Worm (Caenorhabditis elegans) whole organism, young adult: ENCODE results near the gene gck-1.

Source experiments
- C06A6.2 ChIP-seq: fragments of 200-800 bp; sonication (Bioruptor generic); conservative IDR thresholded peaks from 2 replicates; pipeline ENCODE4 v1.3.6; 2022; ENCODE audit warnings: missing genetic modification characterization, missing compliant biosample characterization
- C17E4.6 ChIP-seq: fragments of 200-800 bp; sonication (Bioruptor generic); IDR thresholded peaks from 2 replicates; pipeline ENCODE4 v1.3.6; 2022; ENCODE audit warnings: missing genetic modification reagents, missing genetic modification characterization, missing compliant biosample characterization
- D2030.7 ChIP-seq: fragments of 200-800 bp; sonication (Bioruptor generic); IDR thresholded peaks from 2 replicates; pipeline ENCODE4 v1.3.6; 2022; ENCODE audit warnings: missing genetic modification reagents, missing genetic modification characterization, missing compliant biosample characterization
- F37B4.10 ChIP-seq: fragments of 200-800 bp; sonication (Bioruptor generic); IDR thresholded peaks from 2 replicates; pipeline ENCODE4 v1.3.6; 2022; ENCODE audit warnings: missing genetic modification characterization, missing compliant biosample characterization
- F49E8.2 ChIP-seq: sonication (generic microtip); optimal IDR thresholded peaks from 3 replicates; lab custom pipeline; 2017; ENCODE audit warnings: missing genetic modification characterization, mild to moderate bottlenecking, missing compliant biosample characterization, antibody characterized with exemption, moderate library complexity; ENCODE audit not compliant: insufficient read depth
- Y67H2A.10 ChIP-seq: fragments of 200-800 bp; sonication (Bioruptor generic); conservative IDR thresholded peaks from 2 replicates; pipeline ENCODE4 v1.3.6; 2022; ENCODE audit warnings: missing genetic modification reagents, missing genetic modification characterization, missing compliant biosample characterization
- ama-1 ChIP-seq, 3 experiments: fragments of 150-350 bp in 1 of 3; sonication (generic microtip) in 2 of 3; optimal IDR thresholded peaks; 2 replicates each; lab custom pipeline; 2014 to 2018; ENCODE audit warnings: missing biosample characterization in 2 of 3, missing genetic modification characterization in 2 of 3, missing genetic modification reagents in 2 of 3
- athp-1 ChIP-seq: sonication (generic microtip); optimal IDR thresholded peaks from 2 replicates; lab custom pipeline; 2017; ENCODE audit warnings: mild to moderate bottlenecking, missing genetic modification characterization, missing compliant biosample characterization
- attf-3 ChIP-seq: fragments of 200-800 bp; sonication (Bioruptor generic); conservative IDR thresholded peaks from 2 replicates; pipeline ENCODE4 v1.3.6; 2022; ENCODE audit warnings: missing genetic modification reagents, missing genetic modification characterization, missing compliant biosample characterization
- attf-5 ChIP-seq: fragments of 200-800 bp; sonication (Bioruptor generic); optimal IDR thresholded peaks from 2 replicates; lab custom pipeline; 2018; ENCODE audit warnings: mild to moderate bottlenecking, missing genetic modification characterization, missing compliant biosample characterization
- attf-6 ChIP-seq: fragments of 200-800 bp; sonication (Bioruptor generic); IDR thresholded peaks from 2 replicates; pipeline ENCODE4 v1.3.6; 2022; ENCODE audit warnings: missing genetic modification reagents, missing genetic modification characterization, missing compliant biosample characterization
- cebp-1 ChIP-seq, 2 experiments: fragments of 200-800 bp in 1 of 2; sonication (Bioruptor generic) in 1 of 2; sonication (generic microtip) in 1 of 2; IDR thresholded peaks in 1 of 2; optimal IDR thresholded peaks in 1 of 2; 2 replicates each; pipeline versions ENCODE4 v1.3.6 to Lab custom; 2017 to 2022; ENCODE audit warnings: missing compliant biosample characterization in 2 of 2, missing genetic modification characterization in 2 of 2, mild to moderate bottlenecking in 1 of 2, missing genetic modification reagents in 1 of 2, moderate library complexity in 1 of 2
- cebp-2 ChIP-seq: fragments of 200-800 bp; sonication (Bioruptor generic); IDR thresholded peaks from 2 replicates; pipeline ENCODE4 v1.3.6; 2022; ENCODE audit warnings: missing genetic modification characterization, missing compliant biosample characterization
- ceh-40 ChIP-seq: fragments of 200-800 bp; sonication (Bioruptor generic); IDR thresholded peaks from 2 replicates; pipeline ENCODE4 v1.3.6; 2022; ENCODE audit warnings: missing genetic modification characterization, missing compliant biosample characterization
- ceh-91 ChIP-seq: fragments of 200-800 bp; sonication (Bioruptor generic); IDR thresholded peaks from 2 replicates; pipeline ENCODE4 v1.3.6; 2022; ENCODE audit warnings: missing genetic modification reagents, missing genetic modification characterization, missing compliant biosample characterization
- die-1 ChIP-seq: sonication (generic microtip); optimal IDR thresholded peaks from 2 replicates; lab custom pipeline; 2016; ENCODE audit warnings: missing genotype, mild to moderate bottlenecking, missing genetic modification characterization, missing compliant biosample characterization
- dpl-1 ChIP-seq: fragments of 150-350 bp; optimal IDR thresholded peaks from 2 replicates; lab custom pipeline; 2014; ENCODE audit warnings: missing biosample characterization, missing genetic modification reagents, missing genetic modification characterization
- egrh-3 ChIP-seq: fragments of 200-800 bp; sonication (Bioruptor generic); IDR thresholded peaks from 2 replicates; pipeline ENCODE4 v1.3.6; 2022; ENCODE audit warnings: missing genetic modification reagents, missing genetic modification characterization, missing compliant biosample characterization
- ets-4 ChIP-seq: fragments of 200-800 bp; sonication (Bioruptor generic); optimal IDR thresholded peaks from 2 replicates; lab custom pipeline; 2018; ENCODE audit warnings: mild to moderate bottlenecking, missing genetic modification characterization, missing compliant biosample characterization
- hmg-20 ChIP-seq: fragments of 200-800 bp; sonication (Bioruptor generic); IDR thresholded peaks from 2 replicates; pipeline ENCODE4 v1.3.6; 2022; ENCODE audit warnings: missing genetic modification reagents, missing genetic modification characterization, missing compliant biosample characterization
- lag-1 ChIP-seq: fragments of 200-800 bp; sonication (Bioruptor generic); IDR thresholded peaks from 2 replicates; pipeline ENCODE4 v1.3.6; 2022; ENCODE audit warnings: missing genetic modification reagents, missing genetic modification characterization, missing compliant biosample characterization
- let-526 ChIP-seq: fragments of 200-800 bp; sonication (Bioruptor generic); IDR thresholded peaks from 2 replicates; pipeline ENCODE4 v1.3.6; 2022; ENCODE audit warnings: missing genetic modification reagents, missing genetic modification characterization, missing compliant biosample characterization
- let-607 ChIP-seq, 2 experiments: fragments of 200-800 bp in 1 of 2; sonication (Bioruptor generic) in 1 of 2; sonication (generic microtip) in 1 of 2; optimal IDR thresholded peaks; 2 replicates each; lab custom pipeline; 2016 to 2018; ENCODE audit warnings: mild to moderate bottlenecking in 2 of 2, missing compliant biosample characterization in 2 of 2, missing genetic modification characterization in 2 of 2, moderate library complexity in 2 of 2, missing genotype in 1 of 2
- lin-26 ChIP-seq: fragments of 200-800 bp; sonication (Bioruptor generic); IDR thresholded peaks from 2 replicates; pipeline ENCODE4 v1.3.6; 2022; ENCODE audit warnings: missing genetic modification reagents, missing genetic modification characterization, missing compliant biosample characterization
- lin-40 ChIP-seq: sonication (generic microtip); optimal IDR thresholded peaks from 2 replicates; lab custom pipeline; 2016; ENCODE audit warnings: missing genetic modification characterization, mild to moderate bottlenecking, missing compliant biosample characterization, missing genotype, missing genetic modification reagents
- lin-54 ChIP-seq: fragments of 200-800 bp; sonication (Bioruptor generic); optimal IDR thresholded peaks from 2 replicates; lab custom pipeline; 2018; ENCODE audit warnings: mild to moderate bottlenecking, missing genetic modification characterization, missing compliant biosample characterization
- madf-8 ChIP-seq: fragments of 200-800 bp; sonication (Bioruptor generic); conservative IDR thresholded peaks from 2 replicates; pipeline ENCODE4 v1.3.6; 2022; ENCODE audit warnings: missing genetic modification reagents, missing genetic modification characterization, missing compliant biosample characterization
- nfyb-1 ChIP-seq: fragments of 200-800 bp; sonication (Bioruptor generic); IDR thresholded peaks from 2 replicates; pipeline ENCODE4 v1.3.6; 2022; ENCODE audit warnings: missing genetic modification reagents, missing genetic modification characterization, missing compliant biosample characterization
- nhr-80 ChIP-seq: sonication (generic microtip); optimal IDR thresholded peaks from 2 replicates; lab custom pipeline; 2016; ENCODE audit warnings: missing genetic modification characterization, missing compliant biosample characterization
- rec-8 ChIP-seq, 2 experiments: sonication (generic microtip); optimal IDR thresholded peaks; 2 replicates each; lab custom pipeline; 2016; ENCODE audit warnings: mild to moderate bottlenecking in 2 of 2, missing genetic modification characterization in 2 of 2, missing genetic modification reagents in 2 of 2, missing genotype in 2 of 2, missing biosample characterization in 1 of 2, missing compliant biosample characterization in 1 of 2, moderate library complexity in 1 of 2
- snpc-3.4 ChIP-seq: sonication (generic microtip); optimal IDR thresholded peaks from 2 replicates; lab custom pipeline; 2017; ENCODE audit warnings: missing genetic modification characterization, mild to moderate bottlenecking, missing compliant biosample characterization, antibody characterized with exemption, moderate library complexity, missing genotype, missing genetic modification reagents
- somi-1 ChIP-seq: fragments of 200-800 bp; sonication (Bioruptor generic); optimal IDR thresholded peaks from 2 replicates; lab custom pipeline; 2018; ENCODE audit warnings: mild to moderate bottlenecking, missing genetic modification characterization, missing compliant biosample characterization
- tbp1 ChIP-seq: fragments of 200-800 bp; sonication (Bioruptor generic); optimal IDR thresholded peaks from 2 replicates; lab custom pipeline; 2018; ENCODE audit warnings: mild to moderate bottlenecking, missing genetic modification characterization, missing compliant biosample characterization
- zfh-2 ChIP-seq: fragments of 200-800 bp; sonication (Bioruptor generic); conservative IDR thresholded peaks from 2 replicates; pipeline ENCODE4 v1.3.6; 2022; ENCODE audit warnings: missing genetic modification reagents, missing genetic modification characterization, missing compliant biosample characterization
- ztf-26 ChIP-seq: sonication (generic microtip); optimal IDR thresholded peaks from 2 replicates; lab custom pipeline; 2017; ENCODE audit warnings: missing genetic modification characterization, missing compliant biosample characterization
- ztf-28 ChIP-seq: fragments of 200-800 bp; sonication (Bioruptor generic); IDR thresholded peaks from 2 replicates; pipeline ENCODE4 v1.3.6; 2022; ENCODE audit warnings: missing genetic modification reagents, missing genetic modification characterization, missing compliant biosample characterization
- ztf-6 ChIP-seq: fragments of 200-800 bp; sonication (Bioruptor generic); IDR thresholded peaks from 2 replicates; pipeline ENCODE4 v1.3.6; 2022; ENCODE audit warnings: missing genetic modification reagents, missing genetic modification characterization, missing compliant biosample characterization

The gck-1 gene

DNA sequence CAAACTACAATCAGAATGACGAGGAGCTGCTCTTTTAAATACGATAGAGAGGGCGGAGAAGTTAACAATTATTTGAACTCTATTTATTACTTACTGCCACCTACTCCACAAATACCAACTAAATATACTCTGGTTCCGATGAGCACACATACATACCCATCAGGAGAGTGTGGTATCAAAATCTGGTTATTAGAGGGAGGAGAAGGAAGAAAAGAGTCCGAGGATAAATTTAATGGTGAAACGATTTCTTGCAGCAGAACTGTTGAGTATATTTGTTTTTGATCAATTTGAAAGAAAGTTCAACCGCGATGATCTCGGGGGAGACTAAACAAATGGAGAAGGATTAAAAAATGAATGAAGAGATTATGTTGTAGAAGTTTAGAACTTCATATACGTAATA is 18.6 kb upstream of the gck-1 start, which contains the start of gene H14N18.4:
Gene H14N18.4 (minus strand): TSS at position 12 of the 400 bp plus-strand sequence.
- TF ChIP-seq die-1 (tag; lab: Kevin White, UChicago) = no peak

DNA sequence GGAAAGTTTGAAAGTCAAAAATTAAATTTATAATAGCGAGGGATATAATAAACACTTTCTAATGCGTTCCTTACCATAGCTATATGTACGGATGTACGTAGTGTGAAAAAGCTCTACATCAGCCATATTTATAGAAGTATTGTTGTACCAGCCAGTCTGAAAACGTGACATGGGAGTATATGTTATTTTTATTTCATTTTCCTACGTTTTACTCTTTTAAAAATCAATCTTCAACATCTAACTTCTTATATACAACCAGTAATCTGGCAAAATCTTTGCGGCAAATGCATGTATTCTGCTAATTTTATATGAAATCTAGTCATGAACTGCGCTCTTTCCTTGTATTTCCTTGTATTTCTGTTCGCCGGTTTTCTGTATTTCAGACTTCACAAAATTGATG is 15.3 kb upstream of the gck-1 start, which contains the start of gene H14N18.2:
Gene H14N18.2 (plus strand): TSS at position 301 of the 400 bp plus-strand sequence.
- TF ChIP-seq let-526 (GFP tag; lab: Robert Waterston, UW) = no peak
- no peak for TF ChIP-seq somi-1 (GFP tag; lab: Kevin White, UChicago)
- no peak for TF ChIP-seq let-607 (tag; optimal IDR thresholded peaks at IDR 0.05; lab: Kevin White, UChicago)
- TF ChIP-seq ztf-6 = no peak
- TF ChIP-seq attf-3 = no peak
- TF ChIP-seq cebp-2 (GFP tag; lab: Robert Waterston, UW) = no peak
- no peak for TF ChIP-seq lin-26
- TF ChIP-seq die-1 (tag; lab: Kevin White, UChicago) = no peak
- no peak for TF ChIP-seq ets-4
- no peak for TF ChIP-seq ceh-91 (GFP tag; lab: Robert Waterston, UW)

DNA sequence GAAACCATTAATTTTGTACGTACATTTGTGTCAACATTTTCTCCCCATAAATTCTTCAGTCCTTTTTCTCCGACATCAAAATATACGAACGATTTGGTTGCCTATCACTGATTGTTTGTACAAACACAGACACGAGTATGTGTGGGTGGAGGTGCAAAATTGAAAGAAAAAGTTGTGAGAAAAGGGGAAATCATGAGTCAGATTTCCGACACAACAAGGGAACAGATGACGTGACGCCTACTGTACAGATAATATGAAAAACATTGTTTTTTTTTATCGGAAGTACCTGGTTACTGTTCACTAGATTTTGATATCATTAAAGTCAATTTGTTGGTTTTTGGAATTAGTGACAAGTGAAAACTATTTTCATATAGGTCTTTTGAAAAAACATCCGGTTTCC is 13.3 kb upstream of the gck-1 start:
- TF ChIP-seq F49E8.2 (no peak), Y67H2A.10 (GFP tag; lab: Robert Waterston, UW) (no peak), athp-1 (tag; lab: Kevin White, UChicago) (no peak), zfh-2 (no peak), dpl-1 (GFP tag; lab: Kevin White, UChicago) (no peak), F37B4.10 (GFP tag; lab: Robert Waterston, UW) (no peak), madf-8 (GFP tag; lab: Robert Waterston, UW) (no peak), D2030.7 (no peak), rec-8 (tag; optimal IDR thresholded peaks at IDR 0.05; lab: Kevin White, UChicago) (no peak), C17E4.6 (GFP tag; lab: Robert Waterston, UW) (no peak)

DNA sequence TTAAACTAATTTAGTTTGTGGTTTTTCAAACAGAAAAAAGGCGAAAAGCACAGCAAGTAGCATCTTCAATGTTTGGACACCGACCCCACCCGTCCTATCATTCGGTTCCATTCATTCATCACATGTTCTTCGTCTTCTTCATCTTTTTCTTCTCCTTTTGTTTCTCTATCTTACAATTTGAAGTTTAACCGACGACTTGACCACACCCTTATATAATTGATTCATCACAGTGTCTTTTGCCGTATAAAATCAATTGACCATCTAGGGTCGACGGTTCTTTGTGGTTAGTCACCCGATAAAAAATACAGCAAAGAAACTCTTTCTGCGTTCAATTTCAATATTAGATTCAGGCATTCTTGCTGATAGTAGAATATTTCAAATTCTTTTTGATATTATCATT is 12.5 kb upstream of the gck-1 start:
- TF ChIP-seq cebp-1 (GFP tag; IDR thresholded peaks at IDR 0.05; lab: Robert Waterston, UW) (no peak), cebp-1 (tag; optimal IDR thresholded peaks at IDR 0.05; lab: Kevin White, UChicago) (peak; percentile 15), egrh-3 (GFP tag; lab: Robert Waterston, UW) (no peak), ama-1 (optimal IDR thresholded peaks at IDR 0.05; lab: Kevin White, UChicago) (peak; percentile 29), ama-1 (GFP tag; optimal IDR thresholded peaks at IDR 0.05; lab: Kevin White, UChicago) (no peak), attf-6 (0 out of 2 replicates have a peak, but pooled peaks have one; percentile 16), nhr-80 (tag; lab: Kevin White, UChicago) (peak; percentile 24), snpc-3.4 (no peak), hmg-20 (GFP tag; lab: Robert Waterston, UW) (no peak), ztf-28 (GFP tag; lab: Robert Waterston, UW) (no peak), attf-5 (peak; percentile 15), C06A6.2 (GFP tag; lab: Robert Waterston, UW) (0 out of 2 replicates have a peak, but pooled peaks have one; percentile 9), ceh-40 (no peak), lin-54 (GFP tag; lab: Kevin White, UChicago) (peak; percentile 5), F37B4.10 (GFP tag; lab: Robert Waterston, UW) (no peak), ztf-26 (tag; lab: Kevin White, UChicago) (peak; percentile 18), lag-1 (no peak), lin-40 (tag; lab: Kevin White, UChicago) (peak; percentile 18), nfyb-1 (GFP tag; lab: Robert Waterston, UW) (no peak), tbp1 (GFP tag; lab: Kevin White, UChicago) (no peak)
